Worm (Caenorhabditis elegans) whole organism, young adult: Measurements from ENCODE around the gene T05G5.4.

Experiments
- C06A6.2 ChIP-seq: fragments of 200-800 bp; sonication (Bioruptor generic); conservative IDR thresholded peaks from 2 replicates; pipeline ENCODE4 v1.3.6; 2022; ENCODE audit warnings: missing genetic modification characterization, missing compliant biosample characterization
- F57C9.4 ChIP-seq: sonication (generic microtip); optimal IDR thresholded peaks from 2 replicates; lab custom pipeline; 2017; ENCODE audit warnings: mild to moderate bottlenecking, missing genetic modification characterization, missing compliant biosample characterization
- aptf-3 ChIP-seq: fragments of 200-800 bp; sonication (Bioruptor generic); IDR thresholded peaks from 2 replicates; pipeline ENCODE4 v1.3.6; 2022; ENCODE audit warnings: missing genetic modification characterization, missing compliant biosample characterization
- ceh-40 ChIP-seq: fragments of 200-800 bp; sonication (Bioruptor generic); IDR thresholded peaks from 2 replicates; pipeline ENCODE4 v1.3.6; 2022; ENCODE audit warnings: missing genetic modification characterization, missing compliant biosample characterization
- ceh-91 ChIP-seq: fragments of 200-800 bp; sonication (Bioruptor generic); IDR thresholded peaks from 2 replicates; pipeline ENCODE4 v1.3.6; 2022; ENCODE audit warnings: missing genetic modification reagents, missing genetic modification characterization, missing compliant biosample characterization
- him-1 ChIP-seq: sonication (generic microtip); optimal IDR thresholded peaks from 2 replicates; lab custom pipeline; 2016; ENCODE audit warnings: missing genotype, missing genetic modification reagents, missing genetic modification characterization, missing compliant biosample characterization
- let-607 ChIP-seq, 2 experiments: fragments of 200-800 bp in 1 of 2; sonication (Bioruptor generic) in 1 of 2; sonication (generic microtip) in 1 of 2; optimal IDR thresholded peaks; 2 replicates each; lab custom pipeline; 2016 to 2018; ENCODE audit warnings: mild to moderate bottlenecking in 2 of 2, missing compliant biosample characterization in 2 of 2, missing genetic modification characterization in 2 of 2, moderate library complexity in 2 of 2, missing genotype in 1 of 2
- lin-26 ChIP-seq: fragments of 200-800 bp; sonication (Bioruptor generic); IDR thresholded peaks from 2 replicates; pipeline ENCODE4 v1.3.6; 2022; ENCODE audit warnings: missing genetic modification reagents, missing genetic modification characterization, missing compliant biosample characterization
- lsl-1 ChIP-seq: fragments of 200-800 bp; sonication (Bioruptor generic); optimal IDR thresholded peaks from 2 replicates; lab custom pipeline; 2018; ENCODE audit warnings: mild to moderate bottlenecking, missing genetic modification characterization, moderate library complexity, missing compliant biosample characterization
- nhr-120 ChIP-seq: fragments of 200-800 bp; sonication (Bioruptor generic); IDR thresholded peaks from 2 replicates; pipeline ENCODE4 v1.3.6; 2022; ENCODE audit warnings: missing genetic modification characterization, missing compliant biosample characterization
- snpc-1.1 ChIP-seq: sonication (generic microtip); optimal IDR thresholded peaks from 2 replicates; lab custom pipeline; 2017; ENCODE audit warnings: missing genetic modification characterization, mild to moderate bottlenecking, missing compliant biosample characterization, antibody characterized with exemption, moderate library complexity, missing genotype, missing genetic modification reagents; ENCODE audit not compliant: insufficient read depth
- snpc-4 ChIP-seq, 5 experiments: fragments of 150-350 bp in 1 of 5; sonication (generic microtip) in 4 of 5; optimal IDR thresholded peaks; 2 replicates each; lab custom pipeline; 2014 to 2018; ENCODE audit warnings: missing genetic modification characterization in 5 of 5, missing biosample characterization in 3 of 5, antibody characterized with exemption in 2 of 5, mild to moderate bottlenecking in 2 of 5, missing compliant biosample characterization in 2 of 5, missing genotype in 2 of 5, moderate library complexity in 2 of 5, missing genetic modification reagents in 1 of 5
- unc-62 ChIP-seq: fragments of 150-350 bp; optimal IDR thresholded peaks from 2 replicates; lab custom pipeline; 2014; ENCODE audit warnings: missing biosample characterization, missing genetic modification reagents, missing genetic modification characterization
- ztf-18 ChIP-seq: sonication (generic microtip); optimal IDR thresholded peaks from 2 replicates; lab custom pipeline; 2016; ENCODE audit warnings: missing genotype, mild to moderate bottlenecking, missing genetic modification characterization, missing compliant biosample characterization

DNA sequence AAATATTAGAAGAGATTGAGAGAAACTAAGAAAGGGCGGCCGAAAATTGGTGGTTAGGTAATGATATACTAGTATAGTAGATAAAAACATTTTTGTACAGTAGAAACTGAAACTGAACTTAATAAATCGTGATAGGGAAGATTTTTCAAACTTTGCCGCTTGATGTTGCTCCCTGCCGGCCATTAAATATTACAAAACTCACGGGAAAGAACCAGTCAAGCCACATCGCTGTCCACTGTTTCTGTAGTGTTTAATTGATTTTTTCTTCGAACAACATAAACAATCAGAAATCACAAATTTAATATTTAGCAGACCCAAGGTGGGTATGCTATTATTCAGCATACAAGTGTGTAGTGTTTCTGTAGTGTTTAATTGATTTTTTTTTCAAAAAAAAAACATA lies 2.3 kb downstream of the T05G5.4 start, which contains the start of gene T05G5.5:
- no peak for TF ChIP-seq snpc-4 (GFP tag; optimal IDR thresholded peaks at IDR 0.05; lab: Kevin White, UChicago)
- no peak for TF ChIP-seq snpc-4 (tag; optimal IDR thresholded peaks at IDR 0.05; lab: Kevin White, UChicago)
- TF ChIP-seq F57C9.4 (tag; lab: Kevin White, UChicago): no peak
- no peak for TF ChIP-seq ztf-18 (tag; lab: Kevin White, UChicago)
- TF ChIP-seq ceh-40: no peak
- TF ChIP-seq nhr-120 (GFP tag; lab: Robert Waterston, UW): no peak
- TF ChIP-seq lin-26 (GFP tag; lab: Robert Waterston, UW): no peak
- TF ChIP-seq C06A6.2 (GFP tag; lab: Robert Waterston, UW): no peak
- TF ChIP-seq snpc-1.1 (tag; lab: Kevin White, UChicago): no peak
- TF ChIP-seq unc-62: no peak
- no peak for TF ChIP-seq let-607 (tag; optimal IDR thresholded peaks at IDR 0.05; lab: Kevin White, UChicago)
- no peak for TF ChIP-seq aptf-3 (GFP tag; lab: Robert Waterston, UW)
- no peak for TF ChIP-seq ceh-91 (GFP tag; lab: Robert Waterston, UW)
- TF ChIP-seq lsl-1: no peak
- TF ChIP-seq him-1 (tag; lab: Kevin White, UChicago): no peak
